Worm (Caenorhabditis elegans) whole organism, midembryonic: ENCODE data around the gene sdc-2.

ENCODE experiments used
- T22C8.4 ChIP-seq: fragments of 200-800 bp; sonication (Bioruptor generic); IDR thresholded peaks from 2 replicates; pipeline ENCODE4 v1.3.6; 2022; ENCODE audit warnings: missing genetic modification characterization, missing compliant biosample characterization
- flt-1 ChIP-seq: fragments of 200-800 bp; sonication (Bioruptor generic); IDR thresholded peaks from 2 replicates; pipeline ENCODE4 v1.3.6; 2022; ENCODE audit warnings: missing genetic modification characterization, missing compliant biosample characterization
- ref-1 ChIP-seq: fragments of 200-800 bp; sonication (Bioruptor generic); conservative IDR thresholded peaks from 2 replicates; pipeline ENCODE4 v1.3.6; 2022; ENCODE audit warnings: missing genetic modification reagents, missing genetic modification characterization, missing compliant biosample characterization
- ztf-23 ChIP-seq: fragments of 200-800 bp; sonication (Bioruptor generic); IDR thresholded peaks from 2 replicates; pipeline ENCODE4 v1.3.6; 2022; ENCODE audit warnings: missing genetic modification reagents, missing genetic modification characterization, missing compliant biosample characterization
- ztf-29 ChIP-seq: fragments of 200-800 bp; sonication (Bioruptor generic); IDR thresholded peaks from 2 replicates; pipeline ENCODE4 v1.3.6; 2022; ENCODE audit warnings: missing genetic modification reagents, missing genetic modification characterization, missing compliant biosample characterization

DNA sequence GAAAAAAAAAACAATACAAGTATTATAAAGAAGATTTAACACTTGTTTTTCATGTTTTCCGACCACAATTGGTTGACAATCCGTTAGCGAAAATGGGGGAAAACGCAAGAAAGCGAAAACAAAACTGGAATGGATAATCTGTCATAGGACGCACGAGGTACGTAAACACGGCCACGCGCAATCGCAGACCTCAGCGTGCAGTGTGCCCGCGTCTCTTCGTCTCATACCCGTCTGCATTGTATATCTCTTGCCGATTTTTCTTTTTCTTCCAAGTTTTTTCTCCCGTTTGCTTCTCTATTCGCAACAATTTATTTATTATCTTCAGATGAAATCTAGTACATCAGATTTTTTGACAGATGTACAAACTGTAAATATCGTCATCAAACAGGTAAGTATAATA, 41.2 kb downstream of the sdc-2 start, which contains the start of gene trpp-9:
- TF ChIP-seq flt-1 (GFP tag; lab: Robert Waterston, UW) (no peak), ref-1 (GFP tag; lab: Robert Waterston, UW) (no peak), ztf-29 (GFP tag; lab: Robert Waterston, UW) (no peak), ztf-23 (no peak), T22C8.4 (GFP tag; lab: Robert Waterston, UW) (no peak)
